Worm (Caenorhabditis elegans): Measurements from ENCODE around the gene Y42G9A.1.

DNA sequence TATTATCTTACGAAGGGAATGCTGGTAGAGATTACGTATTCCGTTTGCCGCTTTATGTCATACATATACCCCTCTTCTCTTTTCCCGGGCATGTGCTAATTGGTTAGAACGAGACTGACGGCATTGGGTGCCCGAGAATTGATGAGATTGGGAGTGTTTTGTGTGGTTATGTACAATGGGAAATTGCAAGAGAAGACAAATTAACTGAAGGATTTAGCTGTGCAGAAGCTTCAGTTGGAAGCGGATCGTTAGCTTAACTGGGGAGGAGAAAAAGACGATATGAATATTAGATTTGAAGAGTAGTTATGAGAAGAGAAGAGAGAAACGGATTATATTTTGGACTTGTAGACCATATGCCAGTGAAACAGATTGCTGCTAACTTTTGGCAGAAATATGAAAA is 39.6 kb upstream of the Y42G9A.1 start:
- TF ChIP-seq fkh-3 (tag; optimal IDR thresholded peaks at IDR 0.05): no peak
- no peak for TF ChIP-seq cebp-1 (GFP tag; IDR thresholded peaks at IDR 0.05)
- no peak for TF ChIP-seq cebp-1 (tag; optimal IDR thresholded peaks at IDR 0.05)
- TF ChIP-seq ztf-26 (tag; optimal IDR thresholded peaks at IDR 0.05): no peak
- no peak for TF ChIP-seq B0261.1 (tag; optimal IDR thresholded peaks at IDR 0.05)
- no peak for TF ChIP-seq egl-44 (GFP tag; IDR thresholded peaks at IDR 0.05)
- no peak for TF ChIP-seq dox-1 (GFP tag; IDR thresholded peaks at IDR 0.05)
- no peak for TF ChIP-seq madf-10 (tag; optimal IDR thresholded peaks at IDR 0.05)
- no peak for TF ChIP-seq mes-4 (tag; optimal IDR thresholded peaks at IDR 0.05)
